Worm (Caenorhabditis elegans) whole organism, midembryonic: ENCODE measurements around the gene ceh-40.

Experiments
- T22C8.4 ChIP-seq: fragments of 200-800 bp; sonication (Bioruptor generic); IDR thresholded peaks from 2 replicates; pipeline ENCODE4 v1.3.6; 2022; ENCODE audit warnings: missing genetic modification characterization, missing compliant biosample characterization
- flt-1 ChIP-seq: fragments of 200-800 bp; sonication (Bioruptor generic); IDR thresholded peaks from 2 replicates; pipeline ENCODE4 v1.3.6; 2022; ENCODE audit warnings: missing genetic modification characterization, missing compliant biosample characterization
- med-1 ChIP-seq: sonication (generic microtip); optimal IDR thresholded peaks from 2 replicates; lab custom pipeline; 2017; ENCODE audit warnings: missing genetic modification characterization, mild to moderate bottlenecking, missing compliant biosample characterization, antibody characterized with exemption, missing genetic modification reagents; ENCODE audit not compliant: insufficient read depth
- ref-1 ChIP-seq: fragments of 200-800 bp; sonication (Bioruptor generic); conservative IDR thresholded peaks from 2 replicates; pipeline ENCODE4 v1.3.6; 2022; ENCODE audit warnings: missing genetic modification reagents, missing genetic modification characterization, missing compliant biosample characterization
- tab-1 ChIP-seq: fragments of 200-800 bp; sonication (Bioruptor generic); IDR thresholded peaks from 2 replicates; pipeline ENCODE4 v1.3.6; 2022; ENCODE audit warnings: missing genetic modification characterization, missing compliant biosample characterization
- ztf-23 ChIP-seq: fragments of 200-800 bp; sonication (Bioruptor generic); IDR thresholded peaks from 2 replicates; pipeline ENCODE4 v1.3.6; 2022; ENCODE audit warnings: missing genetic modification reagents, missing genetic modification characterization, missing compliant biosample characterization
- ztf-29 ChIP-seq: fragments of 200-800 bp; sonication (Bioruptor generic); IDR thresholded peaks from 2 replicates; pipeline ENCODE4 v1.3.6; 2022; ENCODE audit warnings: missing genetic modification reagents, missing genetic modification characterization, missing compliant biosample characterization

- TF ChIP-seq flt-1 = no peak
- TF ChIP-seq ztf-29 = no peak
- no peak for TF ChIP-seq tab-1 (GFP tag; lab: Robert Waterston, UW)
- TF ChIP-seq T22C8.4 (GFP tag; lab: Robert Waterston, UW) = no peak
- no peak for TF ChIP-seq ref-1 (GFP tag; lab: Robert Waterston, UW)
- TF ChIP-seq ztf-23 (GFP tag; lab: Robert Waterston, UW) = no peak
- TF ChIP-seq med-1 (GFP tag; lab: Kevin White, UChicago) = no peak
These were observed 780 bp upstream of the ceh-40 start, which contains the start of gene F17A2.13 for ce11 chrX:12321357-12321756.
